Fruit fly (Drosophila melanogaster): Measurements from ENCODE around the gene Cpr65Eb.

The Cpr65Eb gene

DNA sequence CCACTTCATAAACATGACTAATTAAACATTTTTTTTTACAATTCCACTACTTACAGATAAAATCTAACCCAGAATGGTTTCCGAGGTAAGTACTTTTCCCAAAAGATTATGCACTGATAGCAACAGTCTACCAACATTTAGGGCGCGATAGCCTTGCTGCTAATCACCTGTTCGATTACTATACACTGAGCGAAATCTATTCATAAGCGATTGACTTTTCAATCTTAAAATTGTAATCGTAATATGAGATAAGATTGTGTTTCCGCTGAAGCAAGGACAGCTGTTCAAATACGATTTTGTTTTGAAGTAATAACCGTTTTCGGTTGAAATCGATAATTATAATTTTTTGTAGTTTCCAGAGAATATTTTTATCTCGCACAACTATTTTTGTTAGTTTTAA, 44.0 kb upstream of the Cpr65Eb start (continued):
- TF ChIP-seq C15 (GFP tag; IDR thresholded peaks at IDR 0.05), result no peak
- TF ChIP-seq mirr (GFP tag; optimal IDR thresholded peaks at IDR 0.05), result peak; percentile 83
- peak; percentile 52 for TF ChIP-seq lab (GFP tag; optimal IDR thresholded peaks at IDR 0.05)
- TF ChIP-seq zf30C (GFP tag; optimal IDR thresholded peaks at IDR 0.05), result peak; percentile 73
- peak; percentile 96 for TF ChIP-seq exex (tag; optimal IDR thresholded peaks at IDR 0.05)
- TF ChIP-seq Side (GFP tag; optimal IDR thresholded peaks at IDR 0.05), result peak; percentile 19
- TF ChIP-seq Pdp1 (GFP tag; optimal IDR thresholded peaks at IDR 0.05), result peak in 1 of 2 experiments; percentile 7
- TF ChIP-seq zen (tag; optimal IDR thresholded peaks at IDR 0.05), result peak; percentile 16

DNA sequence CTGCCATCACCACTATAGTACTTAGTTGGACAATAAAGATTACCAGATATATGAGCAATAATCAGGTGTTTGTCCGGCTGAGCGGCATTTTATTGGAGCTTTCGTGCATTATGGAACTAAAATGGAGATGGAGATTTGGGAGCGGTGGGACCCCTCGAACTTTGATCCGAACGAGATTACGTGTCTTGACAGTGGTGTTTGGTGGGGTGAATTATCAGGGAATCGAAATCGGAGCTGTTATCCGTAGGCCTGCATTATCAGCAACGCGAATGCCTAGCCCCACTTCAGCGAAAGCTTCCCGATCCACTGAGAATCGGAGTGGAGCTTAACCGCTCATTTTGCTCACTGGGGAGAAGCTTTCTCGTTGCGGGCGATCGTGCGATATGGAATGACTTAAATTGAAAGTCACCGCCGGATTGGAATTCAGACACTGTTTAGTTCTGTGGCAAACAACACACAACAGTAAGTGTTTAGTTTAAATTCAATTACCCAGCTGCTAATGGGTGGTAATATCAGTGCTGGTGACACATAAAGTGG, 42.9 kb upstream of the Cpr65Eb start, which contains the start of gene Acbp2:
TSS of gene Acbp2 (plus strand) at position 417 of the 537 bp plus-strand sequence.
- TF ChIP-seq Deaf1 (tag; optimal IDR thresholded peaks at IDR 0.05) (peak; percentile 54), CG15601 (tag; optimal IDR thresholded peaks at IDR 0.05) (peak; percentile 83), CG34422 (GFP tag; IDR thresholded peaks at IDR 0.05) (no peak), hkb (optimal IDR thresholded peaks at IDR 0.05) (no peak), hkb (GFP tag; IDR thresholded peaks at IDR 0.05) (0 out of 2 replicates have a peak, but pooled peaks have one; percentile 36), TFAM (GFP tag; optimal IDR thresholded peaks at IDR 0.05) (no peak), CG34376 (GFP tag; optimal IDR thresholded peaks at IDR 0.05) (peak; percentile 72), Usf (GFP tag; optimal IDR thresholded peaks at IDR 0.05) (no peak), exex (tag; optimal IDR thresholded peaks at IDR 0.05) (peak; percentile 83), sqz (GFP tag; optimal IDR thresholded peaks at IDR 0.05) (no peak), GATAe (GFP tag; conservative IDR thresholded peaks at IDR 0.05) (peak; percentile 66; the same call in 1 of the 2 replicates), CG18476 (GFP tag; optimal IDR thresholded peaks at IDR 0.05) (no peak), grn (GFP tag; optimal IDR thresholded peaks at IDR 0.05) (peak; percentile 98), Pdp1 (GFP tag; optimal IDR thresholded peaks at IDR 0.05) (peak in 1 of 2 experiments; percentile 18), lab (GFP tag; optimal IDR thresholded peaks at IDR 0.05) (peak; percentile 25), Jarid2 (GFP tag; optimal IDR thresholded peaks at IDR 0.05) (peak; percentile 18), CG2678 (tag; optimal IDR thresholded peaks at IDR 0.05) (peak; percentile 3), Hr78 (GFP tag; optimal IDR thresholded peaks at IDR 0.05) (peak in 1 of 2 experiments; percentile 94), mirr (GFP tag; optimal IDR thresholded peaks at IDR 0.05) (peak; percentile 63), CG9797 (GFP tag; optimal IDR thresholded peaks at IDR 0.05) (no peak), crp (GFP tag; optimal IDR thresholded peaks at IDR 0.05) (no peak), Hey (tag; optimal IDR thresholded peaks at IDR 0.05) (peak; percentile 30), dimm (GFP tag; IDR thresholded peaks at IDR 0.05) (no peak), pho (GFP tag; optimal IDR thresholded peaks at IDR 0.05) (no peak), B-H2 (GFP tag; optimal IDR thresholded peaks at IDR 0.05) (peak; percentile 20), CG9817 (tag; optimal IDR thresholded peaks at IDR 0.05) (no peak), CG9932 (GFP tag; IDR thresholded peaks at IDR 0.05) (no peak), Trl (optimal IDR thresholded peaks at IDR 0.05) (peak in 1 of 2 experiments; percentile 31), Trl (GFP tag; optimal IDR thresholded peaks at IDR 0.05) (no peak), sd (tag; optimal IDR thresholded peaks at IDR 0.05) (peak; percentile 67), Med (GFP tag) (peak; percentile 55), ci (GFP tag; IDR thresholded peaks at IDR 0.05) (peak; percentile 44; the same call in 1 of the 3 replicates), MESR4 (GFP tag; optimal IDR thresholded peaks at IDR 0.05) (no peak), slbo (GFP tag; IDR thresholded peaks at IDR 0.05) (no peak), wdn (GFP tag; IDR thresholded peaks at IDR 0.05) (no peak), cg (GFP tag; optimal IDR thresholded peaks at IDR 0.05) (no peak), CG12769 (tag; optimal IDR thresholded peaks at IDR 0.05) (peak; percentile 54), tup (GFP tag; optimal IDR thresholded peaks at IDR 0.05) (no peak), sug (tag; optimal IDR thresholded peaks at IDR 0.05) (peak; percentile 100), chinmo (GFP tag; IDR thresholded peaks at IDR 0.05; ENCODE audit: partially characterized antibody) (peak; percentile 91), inv (GFP tag; IDR thresholded peaks at IDR 0.05; ENCODE audit: partially characterized antibody) (no peak)

Data from whole organism, embryonic.